Fruit fly (Drosophila melanogaster): ENCODE results near the gene CG17660.

Gene CG17660

dm6 chr2L:1667483-1667882 lies 42.7 kb downstream of the CG17660 start:
- no peak for TF ChIP-seq cic (GFP tag; optimal IDR thresholded peaks at IDR 0.05)
- no peak for TF ChIP-seq bab1 (GFP tag; optimal IDR thresholded peaks at IDR 0.05)
- TF ChIP-seq Mnt (GFP tag; optimal IDR thresholded peaks at IDR 0.05): no peak
- no peak for TF ChIP-seq CG5204 (GFP tag; optimal IDR thresholded peaks at IDR 0.05)
- no peak for TF ChIP-seq CG7101 (tag; optimal IDR thresholded peaks at IDR 0.05)
- TF ChIP-seq kay (GFP tag; ENCODE audit: borderline replicate concordance): no peak
- TF ChIP-seq Clk (GFP tag; optimal IDR thresholded peaks at IDR 0.05): no peak
- TF ChIP-seq CG7045 (GFP tag; optimal IDR thresholded peaks at IDR 0.05): no peak
- no peak for TF ChIP-seq CG11617 (GFP tag; optimal IDR thresholded peaks at IDR 0.05)
- TF ChIP-seq CG33017 (tag; optimal IDR thresholded peaks at IDR 0.05): no peak
- TF ChIP-seq tj (GFP tag; optimal IDR thresholded peaks at IDR 0.05): no peak
- TF ChIP-seq CG12768 (GFP tag; optimal IDR thresholded peaks at IDR 0.05): no peak
- TF ChIP-seq cnc (optimal IDR thresholded peaks at IDR 0.05): no peak
- no peak for TF ChIP-seq CG1620 (GFP tag; optimal IDR thresholded peaks at IDR 0.05)
- TF ChIP-seq CG14711 (tag; optimal IDR thresholded peaks at IDR 0.05): no peak
- TF ChIP-seq Hr96 (GFP tag; optimal IDR thresholded peaks at IDR 0.05): no peak
- no peak for TF ChIP-seq toe (GFP tag; optimal IDR thresholded peaks at IDR 0.05)
- no peak for TF ChIP-seq Crg-1 (GFP tag; optimal IDR thresholded peaks at IDR 0.05)
- no peak for TF ChIP-seq pad (GFP tag; optimal IDR thresholded peaks at IDR 0.05)

dm6 chr2L:1666789-1667188 lies 43.4 kb downstream of the CG17660 start:
- no peak for TF ChIP-seq Mnt (GFP tag; optimal IDR thresholded peaks at IDR 0.05)
- TF ChIP-seq CG11617 (GFP tag; optimal IDR thresholded peaks at IDR 0.05): no peak
- no peak for TF ChIP-seq CG1620 (GFP tag; optimal IDR thresholded peaks at IDR 0.05)

dm6 chr2L:1665879-1666278 lies 44.3 kb downstream of the CG17660 start:
- TF ChIP-seq Hr96 (GFP tag; optimal IDR thresholded peaks at IDR 0.05) (no peak), kay (GFP tag; ENCODE audit: borderline replicate concordance) (no peak), CG33017 (tag; optimal IDR thresholded peaks at IDR 0.05) (no peak), CG1620 (GFP tag; optimal IDR thresholded peaks at IDR 0.05) (no peak)

- TF ChIP-seq tj (GFP tag; optimal IDR thresholded peaks at IDR 0.05): no peak
- no peak for TF ChIP-seq CG7045 (GFP tag; optimal IDR thresholded peaks at IDR 0.05)
- TF ChIP-seq Clk (GFP tag; optimal IDR thresholded peaks at IDR 0.05): no peak
- TF ChIP-seq Hr96 (GFP tag; optimal IDR thresholded peaks at IDR 0.05): no peak
- TF ChIP-seq bab1 (GFP tag; optimal IDR thresholded peaks at IDR 0.05): no peak
Measured at dm6 chr2L:1663066-1663465, 47.2 kb downstream of the CG17660 start.

- TF ChIP-seq CG11617 (GFP tag; optimal IDR thresholded peaks at IDR 0.05): no peak
- TF ChIP-seq Clk (GFP tag; optimal IDR thresholded peaks at IDR 0.05): no peak
- no peak for TF ChIP-seq cnc (optimal IDR thresholded peaks at IDR 0.05)
- no peak for TF ChIP-seq toe (GFP tag; optimal IDR thresholded peaks at IDR 0.05)
- TF ChIP-seq CG5204 (GFP tag; optimal IDR thresholded peaks at IDR 0.05): no peak
Measured at dm6 chr2L:1658124-1658523, 52.1 kb downstream of the CG17660 start.

Data from whole organism, adult.